Worm (Caenorhabditis elegans) whole organism, young adult: ENCODE measurements around the gene hmg-4.
A peak's percentile ranks its signal among the peaks of the same experiment; 100 is the strongest.

Source experiments
- B0019.2 ChIP-seq: fragments of 200-800 bp; sonication (Bioruptor generic); conservative IDR thresholded peaks from 2 replicates; pipeline ENCODE4 v1.3.6; 2022; ENCODE audit warnings: missing genetic modification reagents, missing genetic modification characterization, missing compliant biosample characterization
- B0261.1 ChIP-seq: sonication (generic microtip); optimal IDR thresholded peaks from 2 replicates; lab custom pipeline; 2016; ENCODE audit warnings: mild to moderate bottlenecking, missing genetic modification characterization, moderate library complexity, missing compliant biosample characterization
- C06A6.2 ChIP-seq: fragments of 200-800 bp; sonication (Bioruptor generic); conservative IDR thresholded peaks from 2 replicates; pipeline ENCODE4 v1.3.6; 2022; ENCODE audit warnings: missing genetic modification characterization, missing compliant biosample characterization
- D2030.7 ChIP-seq: fragments of 200-800 bp; sonication (Bioruptor generic); IDR thresholded peaks from 2 replicates; pipeline ENCODE4 v1.3.6; 2022; ENCODE audit warnings: missing genetic modification reagents, missing genetic modification characterization, missing compliant biosample characterization
- F10E7.11 ChIP-seq: sonication (generic microtip); optimal IDR thresholded peaks from 2 replicates; lab custom pipeline; 2017; ENCODE audit warnings: mild to moderate bottlenecking, missing genetic modification characterization, moderate library complexity, missing compliant biosample characterization
- F22D6.2 ChIP-seq: sonication (generic microtip); optimal IDR thresholded peaks from 2 replicates; lab custom pipeline; 2016; ENCODE audit warnings: mild to moderate bottlenecking, missing genetic modification characterization, missing compliant biosample characterization
- F33H1.4 ChIP-seq: fragments of 200-800 bp; sonication (Bioruptor generic); IDR thresholded peaks from 2 replicates; pipeline ENCODE4 v1.3.6; 2022; ENCODE audit warnings: missing genetic modification reagents, missing genetic modification characterization, missing compliant biosample characterization
- F39B2.1 ChIP-seq: fragments of 200-800 bp; sonication (Bioruptor generic); IDR thresholded peaks from 2 replicates; pipeline ENCODE4 v1.3.6; 2022; ENCODE audit warnings: missing genetic modification reagents, missing genetic modification characterization, missing compliant biosample characterization
- F52B5.7 ChIP-seq: sonication (generic microtip); optimal IDR thresholded peaks from 2 replicates; lab custom pipeline; 2016; ENCODE audit warnings: mild to moderate bottlenecking, missing genetic modification characterization, missing compliant biosample characterization
- F57A8.1 ChIP-seq: fragments of 200-800 bp; sonication (Bioruptor generic); optimal IDR thresholded peaks from 2 replicates; lab custom pipeline; 2018; ENCODE audit warnings: mild to moderate bottlenecking, missing genetic modification characterization, moderate library complexity, missing compliant biosample characterization
- Y56A3A.18 ChIP-seq: fragments of 200-800 bp; sonication (Bioruptor generic); IDR thresholded peaks from 2 replicates; pipeline ENCODE4 v1.3.6; 2022; ENCODE audit warnings: missing genetic modification reagents, missing genetic modification characterization, missing compliant biosample characterization
- Y95B8A.8 ChIP-seq: fragments of 200-800 bp; sonication (Bioruptor generic); IDR thresholded peaks from 2 replicates; pipeline ENCODE4 v1.3.6; 2022; ENCODE audit warnings: missing genetic modification reagents, missing genetic modification characterization, missing compliant biosample characterization
- ZK185.1 ChIP-seq: sonication (generic microtip); optimal IDR thresholded peaks from 2 replicates; lab custom pipeline; 2016; ENCODE audit warnings: mild to moderate bottlenecking, missing genetic modification characterization, missing compliant biosample characterization; ENCODE audit not compliant: poor library complexity, severe bottlenecking
- ama-1 ChIP-seq, 3 experiments: fragments of 150-350 bp in 1 of 3; sonication (generic microtip) in 2 of 3; optimal IDR thresholded peaks; 2 replicates each; lab custom pipeline; 2014 to 2018; ENCODE audit warnings: missing biosample characterization in 2 of 3, missing genetic modification characterization in 2 of 3, missing genetic modification reagents in 2 of 3
- aptf-3 ChIP-seq: fragments of 200-800 bp; sonication (Bioruptor generic); IDR thresholded peaks from 2 replicates; pipeline ENCODE4 v1.3.6; 2022; ENCODE audit warnings: missing genetic modification characterization, missing compliant biosample characterization
- atf-7 ChIP-seq: sonication (generic microtip); optimal IDR thresholded peaks from 2 replicates; lab custom pipeline; 2017; ENCODE audit warnings: mild to moderate bottlenecking, missing genetic modification characterization, missing compliant biosample characterization
- attf-3 ChIP-seq: fragments of 200-800 bp; sonication (Bioruptor generic); conservative IDR thresholded peaks from 2 replicates; pipeline ENCODE4 v1.3.6; 2022; ENCODE audit warnings: missing genetic modification reagents, missing genetic modification characterization, missing compliant biosample characterization
- ceh-100 ChIP-seq: fragments of 200-800 bp; sonication (Bioruptor generic); IDR thresholded peaks from 2 replicates; pipeline ENCODE4 v1.3.6; 2022; ENCODE audit warnings: missing genetic modification reagents, missing genetic modification characterization, missing compliant biosample characterization
- ceh-27 ChIP-seq: fragments of 200-800 bp; sonication (Bioruptor generic); optimal IDR thresholded peaks from 2 replicates; lab custom pipeline; 2018; ENCODE audit warnings: mild to moderate bottlenecking, missing genetic modification characterization, moderate library complexity, missing compliant biosample characterization
- dpff-1 ChIP-seq: sonication (generic microtip); optimal IDR thresholded peaks from 2 replicates; lab custom pipeline; 2017; ENCODE audit warnings: mild to moderate bottlenecking, missing genetic modification characterization, missing compliant biosample characterization
- efl-1 ChIP-seq: fragments of 150-350 bp; optimal IDR thresholded peaks from 2 replicates; lab custom pipeline; 2014; ENCODE audit warnings: missing biosample characterization, missing genetic modification reagents, missing genetic modification characterization
- lin-26 ChIP-seq: fragments of 200-800 bp; sonication (Bioruptor generic); IDR thresholded peaks from 2 replicates; pipeline ENCODE4 v1.3.6; 2022; ENCODE audit warnings: missing genetic modification reagents, missing genetic modification characterization, missing compliant biosample characterization
- lin-40 ChIP-seq: sonication (generic microtip); optimal IDR thresholded peaks from 2 replicates; lab custom pipeline; 2016; ENCODE audit warnings: missing genetic modification characterization, mild to moderate bottlenecking, missing compliant biosample characterization, missing genotype, missing genetic modification reagents
- lin-54 ChIP-seq: fragments of 200-800 bp; sonication (Bioruptor generic); optimal IDR thresholded peaks from 2 replicates; lab custom pipeline; 2018; ENCODE audit warnings: mild to moderate bottlenecking, missing genetic modification characterization, missing compliant biosample characterization
- lsl-1 ChIP-seq: fragments of 200-800 bp; sonication (Bioruptor generic); optimal IDR thresholded peaks from 2 replicates; lab custom pipeline; 2018; ENCODE audit warnings: mild to moderate bottlenecking, missing genetic modification characterization, moderate library complexity, missing compliant biosample characterization
- madf-6 ChIP-seq: fragments of 200-800 bp; sonication (Bioruptor generic); IDR thresholded peaks from 2 replicates; pipeline ENCODE4 v1.3.6; 2022; ENCODE audit warnings: missing genetic modification reagents, missing genetic modification characterization, missing compliant biosample characterization
- madf-8 ChIP-seq: fragments of 200-800 bp; sonication (Bioruptor generic); conservative IDR thresholded peaks from 2 replicates; pipeline ENCODE4 v1.3.6; 2022; ENCODE audit warnings: missing genetic modification reagents, missing genetic modification characterization, missing compliant biosample characterization
- mcd-1 ChIP-seq: fragments of 200-800 bp; sonication (Bioruptor generic); IDR thresholded peaks from 2 replicates; pipeline ENCODE4 v1.3.6; 2022; ENCODE audit warnings: missing genetic modification reagents, missing genetic modification characterization, missing compliant biosample characterization
- mel-28 ChIP-seq: sonication (generic microtip); optimal IDR thresholded peaks from 2 replicates; lab custom pipeline; 2016; ENCODE audit warnings: borderline replicate concordance, mild to moderate bottlenecking, missing genetic modification characterization, missing compliant biosample characterization
- mes-4 ChIP-seq: sonication (generic microtip); optimal IDR thresholded peaks from 2 replicates; lab custom pipeline; 2016; ENCODE audit warnings: missing genotype, missing genetic modification characterization, missing compliant biosample characterization
- nfyb-1 ChIP-seq: fragments of 200-800 bp; sonication (Bioruptor generic); IDR thresholded peaks from 2 replicates; pipeline ENCODE4 v1.3.6; 2022; ENCODE audit warnings: missing genetic modification reagents, missing genetic modification characterization, missing compliant biosample characterization
- nhr-120 ChIP-seq: fragments of 200-800 bp; sonication (Bioruptor generic); IDR thresholded peaks from 2 replicates; pipeline ENCODE4 v1.3.6; 2022; ENCODE audit warnings: missing genetic modification characterization, missing compliant biosample characterization
- nhr-179 ChIP-seq: sonication (generic microtip); optimal IDR thresholded peaks from 2 replicates; lab custom pipeline; 2016; ENCODE audit warnings: mild to moderate bottlenecking, missing genetic modification characterization, missing compliant biosample characterization
- nhr-80 ChIP-seq: sonication (generic microtip); optimal IDR thresholded peaks from 2 replicates; lab custom pipeline; 2016; ENCODE audit warnings: missing genetic modification characterization, missing compliant biosample characterization
- pbrm-1 ChIP-seq: fragments of 200-800 bp; sonication (Bioruptor generic); IDR thresholded peaks from 2 replicates; pipeline ENCODE4 v1.3.6; 2022; ENCODE audit warnings: missing genetic modification reagents, missing genetic modification characterization, missing compliant biosample characterization
- repo-1 ChIP-seq: sonication (generic microtip); optimal IDR thresholded peaks from 2 replicates; lab custom pipeline; 2017; ENCODE audit warnings: mild to moderate bottlenecking, missing genetic modification characterization, missing compliant biosample characterization
- sea-2 ChIP-seq: fragments of 200-800 bp; sonication (Bioruptor generic); IDR thresholded peaks from 2 replicates; pipeline ENCODE4 v1.3.6; 2022; ENCODE audit warnings: missing genetic modification characterization, missing compliant biosample characterization
- snpc-4 ChIP-seq, 5 experiments: fragments of 150-350 bp in 1 of 5; sonication (generic microtip) in 4 of 5; optimal IDR thresholded peaks; 2 replicates each; lab custom pipeline; 2014 to 2018; ENCODE audit warnings: missing genetic modification characterization in 5 of 5, missing biosample characterization in 3 of 5, antibody characterized with exemption in 2 of 5, mild to moderate bottlenecking in 2 of 5, missing compliant biosample characterization in 2 of 5, missing genotype in 2 of 5, moderate library complexity in 2 of 5, missing genetic modification reagents in 1 of 5
- somi-1 ChIP-seq: fragments of 200-800 bp; sonication (Bioruptor generic); optimal IDR thresholded peaks from 2 replicates; lab custom pipeline; 2018; ENCODE audit warnings: mild to moderate bottlenecking, missing genetic modification characterization, missing compliant biosample characterization
- tbp1 ChIP-seq: fragments of 200-800 bp; sonication (Bioruptor generic); optimal IDR thresholded peaks from 2 replicates; lab custom pipeline; 2018; ENCODE audit warnings: mild to moderate bottlenecking, missing genetic modification characterization, missing compliant biosample characterization
- unc-130 ChIP-seq: sonication (generic microtip); optimal IDR thresholded peaks from 2 replicates; lab custom pipeline; 2016; ENCODE audit warnings: missing genetic modification reagents, missing genetic modification characterization, missing compliant biosample characterization
- zfh-2 ChIP-seq: fragments of 200-800 bp; sonication (Bioruptor generic); conservative IDR thresholded peaks from 2 replicates; pipeline ENCODE4 v1.3.6; 2022; ENCODE audit warnings: missing genetic modification reagents, missing genetic modification characterization, missing compliant biosample characterization

Gene hmg-4

DNA sequence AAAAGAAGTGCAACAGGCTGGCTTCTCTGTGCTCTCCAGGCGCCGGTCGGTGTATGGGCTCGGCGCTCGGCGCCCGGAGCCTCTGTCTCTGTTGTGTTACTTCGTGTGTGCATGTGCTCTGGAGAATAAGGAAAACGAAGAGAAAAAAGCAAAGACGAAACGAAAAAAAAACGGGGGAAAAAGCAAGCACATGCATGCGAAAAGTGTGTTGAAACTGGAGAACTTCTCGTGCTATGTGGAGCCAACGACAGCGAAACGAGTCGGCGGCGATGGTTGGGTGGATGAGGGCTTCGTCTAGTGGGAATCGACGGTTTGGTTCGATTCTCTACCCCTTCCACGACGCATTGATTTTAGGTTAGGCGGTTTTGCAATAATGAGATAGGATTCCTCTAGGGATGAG lies 6.0 kb upstream of the hmg-4 start (continued):
- no peak for TF ChIP-seq nhr-179 (tag; lab: Kevin White, UChicago)
- TF ChIP-seq zfh-2 (GFP tag; lab: Robert Waterston, UW), result peak; percentile 95
- no peak for TF ChIP-seq mel-28 (tag; lab: Kevin White, UChicago)
- TF ChIP-seq lin-54 (GFP tag; lab: Kevin White, UChicago), result peak; percentile 6
- no peak for TF ChIP-seq unc-130 (GFP tag; lab: Kevin White, UChicago)
- TF ChIP-seq repo-1, result peak; percentile 86

DNA sequence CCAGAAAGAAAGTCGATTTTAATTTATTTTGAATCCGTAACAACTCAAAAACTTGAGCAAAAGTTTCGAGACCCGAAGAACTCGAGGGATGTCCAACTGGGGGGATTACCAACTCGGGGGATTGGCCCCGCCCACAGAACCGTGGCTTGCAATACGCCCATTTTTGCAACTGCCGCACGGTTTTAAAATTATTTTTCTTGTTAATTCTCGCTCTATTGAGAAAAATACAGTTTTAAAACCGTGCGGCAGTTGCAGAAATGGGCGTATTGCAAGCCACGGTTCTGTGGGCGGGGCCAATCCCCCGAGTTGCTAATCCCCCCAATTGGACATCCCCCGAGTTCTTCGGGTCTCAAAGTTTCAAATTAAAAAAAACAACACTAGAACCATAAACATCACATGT lies 5.1 kb upstream of the hmg-4 start:
- peak; percentile 37 for TF ChIP-seq tbp1 (GFP tag; lab: Kevin White, UChicago)
- peak; percentile 64 for TF ChIP-seq mcd-1
- 0 out of 2 replicates have a peak, but pooled peaks have one; percentile 23 for TF ChIP-seq ceh-100 (GFP tag; lab: Robert Waterston, UW)

- TF ChIP-seq D2030.7 (GFP tag; lab: Robert Waterston, UW) (no peak), mcd-1 (no peak), mel-28 (tag; lab: Kevin White, UChicago) (no peak), Y56A3A.18 (no peak), F52B5.7 (tag; lab: Kevin White, UChicago) (no peak), B0019.2 (GFP tag; lab: Robert Waterston, UW) (no peak), F10E7.11 (no peak), F39B2.1 (GFP tag; lab: Robert Waterston, UW) (no peak), atf-7 (tag; lab: Kevin White, UChicago) (no peak), attf-3 (GFP tag; lab: Robert Waterston, UW) (no peak), madf-6 (GFP tag; lab: Robert Waterston, UW) (no peak), pbrm-1 (GFP tag; lab: Robert Waterston, UW) (no peak), nhr-80 (no peak), mes-4 (tag; lab: Kevin White, UChicago) (no peak), nfyb-1 (GFP tag; lab: Robert Waterston, UW) (no peak), ZK185.1 (no peak), C06A6.2 (GFP tag; lab: Robert Waterston, UW) (no peak)
- TF ChIP-seq, all 124 proteins: peak for 0
Observed at ce11 chrIII:7385929-7386328, 4.5 kb upstream of the hmg-4 start, which contains the start of gene trd-1. Gene trd-1, plus strand, starts transcription at chrIII:7386229.

ce11 chrIII:7383733-7384132 lies 2.3 kb upstream of the hmg-4 start, which contains the start of gene tbp-1:
Gene tbp-1, plus strand, starts transcription at chrIII:7384033.
- TF ChIP-seq lin-26 (GFP tag; lab: Robert Waterston, UW) (no peak), tbp1 (GFP tag; lab: Kevin White, UChicago) (peak; percentile 58), sea-2 (GFP tag; lab: Robert Waterston, UW) (no peak), repo-1 (no peak), F52B5.7 (tag; lab: Kevin White, UChicago) (no peak)

- TF ChIP-seq lsl-1 (GFP tag; lab: Kevin White, UChicago) (no peak), B0261.1 (tag; lab: Kevin White, UChicago) (no peak), somi-1 (GFP tag; lab: Kevin White, UChicago) (no peak), lin-40 (no peak), ama-1 (optimal IDR thresholded peaks at IDR 0.05; lab: Kevin White, UChicago) (no peak), ama-1 (GFP tag; optimal IDR thresholded peaks at IDR 0.05; lab: Kevin White, UChicago) (no peak), F33H1.4 (GFP tag; lab: Robert Waterston, UW) (no peak), F22D6.2 (tag; lab: Kevin White, UChicago) (no peak), Y95B8A.8 (GFP tag; lab: Robert Waterston, UW) (no peak), madf-8 (no peak), snpc-4 (GFP tag; optimal IDR thresholded peaks at IDR 0.05; lab: Kevin White, UChicago) (no peak), snpc-4 (tag; optimal IDR thresholded peaks at IDR 0.05; lab: Kevin White, UChicago) (no peak), repo-1 (no peak), dpff-1 (tag; lab: Kevin White, UChicago) (no peak), nhr-120 (GFP tag; lab: Robert Waterston, UW) (no peak), aptf-3 (no peak), efl-1 (no peak), F57A8.1 (GFP tag; lab: Kevin White, UChicago) (no peak), ceh-27 (GFP tag; lab: Kevin White, UChicago) (no peak), mcd-1 (no peak)
Observed at ce11 chrIII:7380120-7380519, 1.3 kb downstream of the hmg-4 start.
